Fruit fly (Drosophila melanogaster) whole organism, wandering third instar larva: Measurements from ENCODE around the gene CG3529.

Source experiments
- Abd-B ChIP-seq: fragments of >200 bp; optimal IDR thresholded peaks from 2 replicates; lab custom pipeline; 2017; ENCODE audit warnings: missing biosample characterization, missing genetic modification characterization
- CG32264 ChIP-seq: fragments of 200-800 bp; sonication (Bioruptor generic); optimal IDR thresholded peaks from 2 replicates; lab custom pipeline; 2016; ENCODE audit warnings: missing biosample characterization, missing genetic modification characterization
- CG9705 ChIP-seq: fragments of 200-800 bp; sonication (Bioruptor generic); optimal IDR thresholded peaks from 2 replicates; lab custom pipeline; 2018; ENCODE audit warnings: missing biosample characterization, mild to moderate bottlenecking, missing genetic modification characterization
- CrebA ChIP-seq: fragments of 200-800 bp; sonication (Bioruptor generic); optimal IDR thresholded peaks from 2 replicates; lab custom pipeline; 2016; ENCODE audit warnings: missing biosample characterization, mild to moderate bottlenecking, missing genetic modification characterization, borderline replicate concordance
- Dfd ChIP-seq: fragments of >200 bp; optimal IDR thresholded peaks from 2 replicates; lab custom pipeline; 2017; ENCODE audit warnings: missing biosample characterization, missing genetic modification characterization
- Dif ChIP-seq: fragments of 200-275, 200-300 bp; sonication (Bioruptor generic); optimal IDR thresholded peaks from 2 replicates; lab custom pipeline; 2018; ENCODE audit warnings: missing biosample characterization, missing genetic modification characterization; ENCODE audit not compliant: partially characterized antibody
- GATAd ChIP-seq: sonication (Bioruptor generic); optimal IDR thresholded peaks from 2 replicates; lab custom pipeline; 2016; ENCODE audit warnings: missing biosample characterization, missing genetic modification characterization
- HLH106 ChIP-seq: fragments of 200-800 bp; optimal IDR thresholded peaks from 3 replicates; lab custom pipeline; 2019; ENCODE audit warnings: missing biosample characterization, mild to moderate bottlenecking, missing genetic modification characterization, moderate library complexity
- Hnf4 ChIP-seq: fragments of 200-800 bp; sonication (Bioruptor generic); optimal IDR thresholded peaks from 2 replicates; lab custom pipeline; 2016; ENCODE audit warnings: missing biosample characterization, mild to moderate bottlenecking, missing genetic modification characterization
- Hr78 ChIP-seq: fragments of >200 bp; optimal IDR thresholded peaks from 2 replicates; lab custom pipeline; 2017; ENCODE audit warnings: missing biosample characterization, missing genetic modification characterization
- Hr83 ChIP-seq: fragments of 200-300 bp; sonication (Bioruptor generic); optimal IDR thresholded peaks from 2 replicates; lab custom pipeline; 2016; ENCODE audit warnings: missing biosample characterization, mild to moderate bottlenecking, missing genetic modification characterization, moderate library complexity; ENCODE audit not compliant: poor library complexity, severe bottlenecking
- Jra ChIP-seq: sonication (Bioruptor generic); optimal IDR thresholded peaks from 2 replicates; lab custom pipeline; 2016; ENCODE audit warnings: missing biosample characterization, missing genetic modification characterization
- Mio ChIP-seq: sonication (Bioruptor generic); optimal IDR thresholded peaks from 2 replicates; lab custom pipeline; 2016; ENCODE audit warnings: missing biosample characterization, missing genetic modification characterization
- Myc ChIP-seq: fragments of >200 bp; optimal IDR thresholded peaks from 2 replicates; lab custom pipeline; 2017
- N ChIP-seq: fragments of >200 bp; optimal IDR thresholded peaks from 2 replicates; lab custom pipeline; 2018; ENCODE audit warnings: missing biosample characterization, missing external identifiers, missing genetic modification characterization
- OdsH ChIP-seq: fragments of 200-800 bp; sonication (Bioruptor generic); optimal IDR thresholded peaks from 2 replicates; lab custom pipeline; 2016; ENCODE audit warnings: missing biosample characterization, mild to moderate bottlenecking, missing genetic modification characterization
- Rel ChIP-seq, 2 experiments: fragments of 200-800 bp; sonication (Bioruptor generic) in 1 of 2; optimal IDR thresholded peaks; 2 replicates in 1 of 2; 3 replicates in 1 of 2; lab custom pipeline; 2016 to 2019; ENCODE audit warnings: mild to moderate bottlenecking in 2 of 2, missing biosample characterization in 2 of 2, missing genetic modification characterization in 2 of 2, moderate library complexity in 1 of 2
- Sp1 ChIP-seq: fragments of 200-800 bp; sonication (Bioruptor generic); optimal IDR thresholded peaks from 3 replicates; lab custom pipeline; 2019; ENCODE audit warnings: missing biosample characterization, mild to moderate bottlenecking, missing genetic modification characterization, moderate library complexity
- Vsx2 ChIP-seq: fragments of 200-300, 225-300 bp; sonication (Bioruptor generic); optimal IDR thresholded peaks from 2 replicates; lab custom pipeline; 2018; ENCODE audit warnings: missing biosample characterization, missing genetic modification characterization; ENCODE audit not compliant: partially characterized antibody
- br ChIP-seq: fragments of 200-800 bp; sonication (Bioruptor generic); optimal IDR thresholded peaks from 2 replicates; lab custom pipeline; 2016; ENCODE audit warnings: missing biosample characterization, missing genetic modification characterization
- brk ChIP-seq: fragments of 200-800 bp; sonication (Bioruptor generic); optimal IDR thresholded peaks from 2 replicates; lab custom pipeline; 2016; ENCODE audit warnings: missing biosample characterization, mild to moderate bottlenecking, missing genetic modification characterization
- dl ChIP-seq, 2 experiments: fragments of 175-275, 200-275 bp in 1 of 2; fragments of 200-275 bp in 1 of 2; sonication (Bioruptor generic); optimal IDR thresholded peaks; lab custom pipeline; 2018; ENCODE audit warnings: mild to moderate bottlenecking in 2 of 2, missing biosample characterization in 2 of 2, missing genetic modification characterization in 2 of 2, moderate library complexity in 2 of 2; ENCODE audit not compliant: partially characterized antibody in 2 of 2, insufficient read depth in 1 of 2
- dmrt93B ChIP-seq: fragments of 200-800 bp; sonication (Bioruptor generic); optimal IDR thresholded peaks from 2 replicates; lab custom pipeline; 2018; ENCODE audit warnings: missing biosample characterization, mild to moderate bottlenecking, missing genetic modification characterization
- dsf ChIP-seq: sonication (Bioruptor generic); optimal IDR thresholded peaks from 2 replicates; lab custom pipeline; 2016; ENCODE audit warnings: missing biosample characterization, missing genetic modification characterization, borderline replicate concordance
- ey ChIP-seq: fragments of 200-800 bp; sonication (Bioruptor generic); optimal IDR thresholded peaks from 2 replicates; lab custom pipeline; 2016; ENCODE audit warnings: missing biosample characterization, missing genetic modification characterization
- foxo ChIP-seq, 2 experiments: fragments of 200-800 bp; sonication (Bioruptor generic); optimal IDR thresholded peaks; 2 replicates in 1 of 2; 3 replicates in 1 of 2; lab custom pipeline; 2016 to 2017; ENCODE audit warnings: missing biosample characterization in 2 of 2, missing genetic modification characterization in 2 of 2
- fru ChIP-seq: fragments of 200-800 bp; sonication (Bioruptor generic); optimal IDR thresholded peaks from 3 replicates; lab custom pipeline; 2016; ENCODE audit warnings: missing biosample characterization, mild to moderate bottlenecking, missing genetic modification characterization
- h ChIP-seq: fragments of 200-800 bp; sonication (Bioruptor generic); optimal IDR thresholded peaks from 3 replicates; lab custom pipeline; 2016; ENCODE audit warnings: missing biosample characterization, mild to moderate bottlenecking, missing genetic modification characterization
- jim ChIP-seq: fragments of 175-275, 200-325 bp; sonication (Bioruptor generic); optimal IDR thresholded peaks from 2 replicates; lab custom pipeline; 2016; ENCODE audit warnings: missing biosample characterization, mild to moderate bottlenecking, missing genetic modification characterization
- lola ChIP-seq: fragments of >200 bp; optimal IDR thresholded peaks from 2 replicates; lab custom pipeline; 2017; ENCODE audit warnings: missing biosample characterization, missing genetic modification characterization
- pan ChIP-seq: fragments of >200 bp; optimal IDR thresholded peaks from 2 replicates; lab custom pipeline; 2017
- psq ChIP-seq: fragments of 200-800 bp; sonication (Bioruptor generic); optimal IDR thresholded peaks from 3 replicates; lab custom pipeline; 2017; ENCODE audit warnings: missing biosample characterization, mild to moderate bottlenecking, missing genetic modification characterization, moderate library complexity
- rgr ChIP-seq: fragments of 200-800 bp; sonication (Bioruptor generic); optimal IDR thresholded peaks from 3 replicates; lab custom pipeline; 2016; ENCODE audit warnings: missing biosample characterization, mild to moderate bottlenecking, missing genetic modification characterization
- sage ChIP-seq: fragments of 200-800 bp; sonication (Bioruptor generic); optimal IDR thresholded peaks from 2 replicates; lab custom pipeline; 2016; ENCODE audit warnings: missing biosample characterization, mild to moderate bottlenecking, missing genetic modification characterization
- sv ChIP-seq: fragments of 200-800 bp; sonication (Bioruptor generic); optimal IDR thresholded peaks from 3 replicates; lab custom pipeline; 2016; ENCODE audit warnings: missing biosample characterization, missing genetic modification characterization
- tai ChIP-seq: sonication (Bioruptor generic); optimal IDR thresholded peaks from 2 replicates; lab custom pipeline; 2016; ENCODE audit warnings: missing biosample characterization, missing genetic modification characterization
- usp ChIP-seq: fragments of >200 bp; optimal IDR thresholded peaks from 2 replicates; lab custom pipeline; 2017; ENCODE audit warnings: missing biosample characterization, missing genetic modification characterization
- woc ChIP-seq: sonication (Bioruptor generic); optimal IDR thresholded peaks from 2 replicates; lab custom pipeline; 2016; ENCODE audit warnings: missing biosample characterization, mild to moderate bottlenecking, missing genetic modification characterization

The CG3529 gene

DNA sequence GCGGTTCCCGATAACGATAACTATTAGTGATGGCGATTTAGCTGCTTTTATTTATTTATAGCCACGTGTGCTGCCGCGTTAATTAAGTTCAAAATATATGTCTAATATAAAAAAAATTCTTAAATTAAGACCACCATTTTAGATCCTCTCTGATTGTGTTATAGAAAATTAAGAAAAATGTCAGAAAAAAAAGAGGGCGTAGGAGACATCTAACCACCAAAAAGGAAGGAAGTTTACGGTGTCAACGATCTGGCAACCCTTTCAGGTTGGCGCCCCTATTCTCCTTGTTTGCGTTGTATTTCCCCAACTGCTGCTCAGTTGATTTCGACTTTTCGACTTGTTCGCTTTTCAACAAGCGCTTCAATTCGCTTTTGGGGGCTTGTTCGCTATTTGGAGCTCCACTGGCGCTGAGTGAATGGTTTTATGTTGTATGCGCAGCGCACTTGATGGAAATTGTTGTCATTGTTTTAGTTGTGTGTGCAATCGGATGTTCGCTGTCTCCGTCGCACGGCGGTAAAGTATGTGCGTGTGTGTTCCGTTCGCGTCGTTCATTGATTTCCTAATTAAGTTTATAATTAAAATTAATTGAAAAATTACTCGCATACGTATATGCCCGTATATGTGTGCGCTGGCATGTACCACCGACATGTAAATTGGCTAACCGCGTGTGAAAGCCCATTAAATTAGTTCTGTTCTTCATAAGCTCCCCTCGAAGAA, 14.3 kb downstream of the CG3529 start, which contains the start of the genes CG3434 and CG44838:
CG3434 (minus strand) TSS at position 25 of the 717 bp plus-strand sequence.
CG44838 (plus strand) TSS at position 276 of the 717 bp plus-strand sequence.
- TF ChIP-seq psq (peak; percentile 85), CG9705 (GFP tag; lab: Kevin White, UChicago) (peak; percentile 61), Dfd (no peak), foxo (GFP tag; optimal IDR thresholded peaks at IDR 0.05; lab: Kevin White, UChicago) (peak in 1 of 2 experiments; percentile 82), ey (GFP tag; lab: Kevin White, UChicago) (peak; percentile 76), Jra (GFP tag; lab: Kevin White, UChicago) (peak; percentile 79), fru (GFP tag; lab: Kevin White, UChicago) (peak; percentile 77), Sp1 (GFP tag; lab: Kevin White, UChicago) (peak; percentile 73), usp (GFP tag; lab: Kevin White, UChicago) (no peak), woc (GFP tag; lab: Kevin White, UChicago) (peak; percentile 79), GATAd (no peak), Mio (no peak), dl (GFP tag; optimal IDR thresholded peaks at IDR 0.05; lab: Kevin White, UChicago; ENCODE audit: insufficient read depth in 1 of 2, partially characterized antibody in 2 of 2) (no peak), h (peak; percentile 89), tai (GFP tag; lab: Kevin White, UChicago) (peak; percentile 69), Hr83 (peak; percentile 70), dmrt93B (GFP tag; lab: Kevin White, UChicago) (peak; percentile 42), Hnf4 (peak; percentile 76), CG32264 (no peak), rgr (GFP tag; lab: Kevin White, UChicago) (peak; percentile 82), Rel (GFP tag; optimal IDR thresholded peaks at IDR 0.05; lab: Kevin White, UChicago) (peak; percentile 34), Rel (tag; optimal IDR thresholded peaks at IDR 0.05; lab: Kevin White, UChicago) (peak; percentile 96), Vsx2 (no peak), Hr78 (GFP tag; lab: Kevin White, UChicago) (no peak), dsf (GFP tag; lab: Kevin White, UChicago) (peak; percentile 70), Myc (lab: Kevin White, UChicago) (peak; percentile 92), lola (GFP tag; lab: Kevin White, UChicago) (no peak), sage (GFP tag; lab: Kevin White, UChicago) (peak; percentile 78), br (GFP tag; lab: Kevin White, UChicago) (peak; percentile 77), Abd-B (GFP tag; lab: Kevin White, UChicago) (no peak), CrebA (GFP tag; lab: Kevin White, UChicago) (no peak), jim (no peak), sv (GFP tag; lab: Kevin White, UChicago) (peak; percentile 84), OdsH (peak; percentile 71), brk (GFP tag; lab: Kevin White, UChicago) (peak; percentile 57), Dif (GFP tag; lab: Kevin White, UChicago) (no peak), HLH106 (tag; lab: Kevin White, UChicago) (peak; percentile 76), pan (lab: Kevin White, UChicago) (no peak), N (GFP tag; lab: Kevin White, UChicago) (no peak)

DNA sequence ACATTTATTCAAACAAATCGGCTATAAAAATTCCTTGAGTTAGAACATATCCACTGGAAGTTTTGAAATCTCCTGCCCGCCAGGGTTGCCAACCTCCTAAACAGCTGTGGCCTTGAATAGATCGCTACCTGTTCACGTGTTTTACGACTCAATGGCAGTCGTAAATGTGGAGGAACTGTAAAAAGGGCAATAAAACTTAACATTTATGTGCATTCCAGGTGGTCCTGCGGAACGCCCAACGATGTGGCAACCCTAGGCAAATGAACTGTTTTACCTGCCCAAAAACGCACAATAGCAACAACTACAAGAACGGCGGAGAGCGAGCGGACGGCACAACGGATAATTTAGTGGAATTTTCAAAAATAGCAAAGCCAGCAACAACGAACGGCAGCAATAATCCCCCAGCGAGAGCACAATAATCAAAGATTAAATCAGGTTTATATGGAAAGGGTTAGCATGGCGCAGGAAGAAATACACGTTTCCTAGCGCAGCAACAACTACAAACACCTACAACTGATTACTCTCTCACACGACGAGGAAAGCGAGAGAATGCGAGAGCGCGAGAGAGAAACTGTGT, 15.1 kb downstream of the CG3529 start:
- no peak for TF ChIP-seq jim
- no peak for TF ChIP-seq HLH106 (tag; lab: Kevin White, UChicago)
- TF ChIP-seq Abd-B (GFP tag; lab: Kevin White, UChicago), result no peak
- TF ChIP-seq Dif (GFP tag; lab: Kevin White, UChicago), result peak; percentile 32
- TF ChIP-seq psq, result no peak
- TF ChIP-seq, all 38 proteins: peak for 1
